Fruit fly (Drosophila melanogaster) whole organism, embryonic: ENCODE results near the gene Pink1.
A peak's percentile ranks its signal among the peaks of the same experiment; 100 is the strongest.

Source experiments
- Abd-B ChIP-seq: fragments of 200-800 bp; sonication (Bioruptor generic); optimal IDR thresholded peaks from 2 replicates; lab custom pipeline; 2018; ENCODE audit warnings: missing biosample characterization, mild to moderate bottlenecking, missing genetic modification characterization, moderate library complexity
- Atf-2 ChIP-seq: fragments of 200-800 bp; sonication (Bioruptor generic); optimal IDR thresholded peaks from 2 replicates; lab custom pipeline; 2016; ENCODE audit warnings: missing biosample characterization, missing genetic modification characterization
- BtbVII ChIP-seq: fragments of 200-800 bp; sonication (Bioruptor generic); optimal IDR thresholded peaks from 3 replicates; lab custom pipeline; 2017; ENCODE audit warnings: missing biosample characterization, mild to moderate bottlenecking, missing genetic modification characterization
- CG10431 ChIP-seq: fragments of 200-800 bp; sonication (Bioruptor generic); optimal IDR thresholded peaks from 3 replicates; lab custom pipeline; 2018; ENCODE audit warnings: missing biosample characterization, mild to moderate bottlenecking, missing genetic modification characterization
- CG11456 ChIP-seq: fragments of 200-800 bp; sonication (Bioruptor generic); IDR thresholded peaks from 3 replicates; pipeline ENCODE4 v1.3.6; 2022; ENCODE audit warnings: missing biosample characterization, missing genetic modification characterization
- CG11560 ChIP-seq: fragments of 200-800 bp; sonication (Bioruptor generic); IDR thresholded peaks from 3 replicates; pipeline ENCODE4 v1.3.6; 2022; ENCODE audit warnings: missing biosample characterization, missing genetic modification characterization
- CG12104 ChIP-seq: fragments of 200-800 bp; sonication (Bioruptor generic); optimal IDR thresholded peaks from 3 replicates; lab custom pipeline; 2016; ENCODE audit warnings: missing biosample characterization, missing genetic modification characterization
- CG12299 ChIP-seq: fragments of 200-800 bp; sonication (Bioruptor generic); optimal IDR thresholded peaks from 2 replicates; lab custom pipeline; 2018; ENCODE audit warnings: missing biosample characterization, mild to moderate bottlenecking, missing genetic modification characterization
- CG13894 ChIP-seq: fragments of 200-800 bp; sonication (Bioruptor generic); optimal IDR thresholded peaks from 3 replicates; lab custom pipeline; 2018; ENCODE audit warnings: missing biosample characterization, mild to moderate bottlenecking, missing genetic modification characterization, moderate library complexity
- CG14441 ChIP-seq: fragments of 200-800 bp; sonication (Bioruptor generic); IDR thresholded peaks from 2 replicates; pipeline ENCODE4 v1.3.6; 2022; ENCODE audit warnings: missing biosample characterization, missing genetic modification characterization
- CG1602 ChIP-seq: fragments of 200-800 bp; sonication (Bioruptor generic); optimal IDR thresholded peaks from 3 replicates; lab custom pipeline; 2016; ENCODE audit warnings: missing biosample characterization, missing genetic modification characterization
- CG16813 ChIP-seq: fragments of 200-800 bp; sonication (Bioruptor generic); IDR thresholded peaks from 3 replicates; pipeline ENCODE4 v1.3.6; 2022; ENCODE audit warnings: missing biosample characterization, missing genetic modification characterization; ENCODE audit not compliant: partially characterized antibody
- CG17361 ChIP-seq: fragments of 200-800 bp; sonication (Bioruptor generic); IDR thresholded peaks from 3 replicates; pipeline ENCODE4 v1.3.6; 2022; ENCODE audit warnings: missing biosample characterization, missing genetic modification characterization
- CG17568 ChIP-seq: fragments of 200-800 bp; sonication (Bioruptor generic); optimal IDR thresholded peaks from 2 replicates; lab custom pipeline; 2018; ENCODE audit warnings: missing biosample characterization, mild to moderate bottlenecking, missing genetic modification characterization, moderate library complexity
- CG18599 ChIP-seq: fragments of 200-800 bp; sonication (Bioruptor generic); optimal IDR thresholded peaks from 3 replicates; lab custom pipeline; 2017; ENCODE audit warnings: missing biosample characterization, missing genetic modification characterization, mild to moderate bottlenecking, moderate library complexity, missing genetic modification reagents
- CG31224 ChIP-seq: fragments of 200-800 bp; sonication (Bioruptor generic); IDR thresholded peaks from 2 replicates; pipeline ENCODE4 v1.3.6; 2022; ENCODE audit warnings: missing biosample characterization, missing genetic modification characterization
- CG3847 ChIP-seq: fragments of 200-800 bp; sonication (Bioruptor generic); IDR thresholded peaks from 2 replicates; pipeline ENCODE4 v1.3.6; 2022; ENCODE audit warnings: missing biosample characterization, missing genetic modification characterization
- CG4282 ChIP-seq: fragments of 200-800 bp; sonication (Bioruptor generic); optimal IDR thresholded peaks from 2 replicates; lab custom pipeline; 2016; ENCODE audit warnings: missing biosample characterization, missing genetic modification characterization
- CG7839 ChIP-seq: fragments of 200-800 bp; sonication (Bioruptor generic); optimal IDR thresholded peaks from 3 replicates; lab custom pipeline; 2018; ENCODE audit warnings: missing biosample characterization, mild to moderate bottlenecking, missing genetic modification characterization, moderate library complexity
- CG7963 ChIP-seq: fragments of 200-800 bp; sonication (Bioruptor generic); IDR thresholded peaks from 3 replicates; pipeline ENCODE4 v1.3.6; 2022; ENCODE audit warnings: missing biosample characterization, missing genetic modification characterization; ENCODE audit not compliant: partially characterized antibody
- CG9817 ChIP-seq: fragments of 200-800 bp; sonication (Bioruptor generic); optimal IDR thresholded peaks from 2 replicates; lab custom pipeline; 2018; ENCODE audit warnings: missing biosample characterization, mild to moderate bottlenecking, missing genetic modification characterization, moderate library complexity
- CTCF ChIP-seq: fragments of 200-800 bp; sonication (Bioruptor generic); optimal IDR thresholded peaks from 2 replicates; lab custom pipeline; 2017; ENCODE audit warnings: missing biosample characterization, mild to moderate bottlenecking, missing genetic modification characterization, moderate library complexity
- Deaf1 ChIP-seq: fragments of 200-800 bp; optimal IDR thresholded peaks from 3 replicates; lab custom pipeline; 2019; ENCODE audit warnings: missing biosample characterization, mild to moderate bottlenecking, missing genetic modification characterization, moderate library complexity
- Dek ChIP-seq: fragments of 200-800 bp; sonication (Bioruptor generic); optimal IDR thresholded peaks from 3 replicates; lab custom pipeline; 2019; ENCODE audit warnings: missing biosample characterization, mild to moderate bottlenecking, missing genetic modification characterization, moderate library complexity
- Dfd ChIP-seq, 2 experiments: fragments of >200 bp; optimal IDR thresholded peaks; 2 replicates each; lab custom pipeline; 2017; ENCODE audit warnings: missing biosample characterization in 2 of 2, missing genetic modification characterization in 2 of 2
- Mes4 ChIP-seq: fragments of 200-800 bp; sonication (Bioruptor generic); optimal IDR thresholded peaks from 2 replicates; lab custom pipeline; 2016; ENCODE audit warnings: missing biosample characterization, missing genetic modification characterization
- Mrtf ChIP-seq: fragments of 200-800 bp; sonication (Bioruptor generic); IDR thresholded peaks from 3 replicates; pipeline ENCODE4 v1.3.6; 2022; ENCODE audit warnings: missing biosample characterization, missing genetic modification characterization
- Myb ChIP-seq: fragments of 200-800 bp; sonication (Bioruptor generic); optimal IDR thresholded peaks from 2 replicates; lab custom pipeline; 2016; ENCODE audit warnings: missing biosample characterization, missing genetic modification characterization
- NC2β ChIP-seq: fragments of 200-800 bp; sonication (Bioruptor generic); optimal IDR thresholded peaks from 2 replicates; lab custom pipeline; 2016; ENCODE audit warnings: missing biosample characterization, missing genetic modification characterization
- Sox100B ChIP-seq: fragments of 200-800 bp; sonication (Bioruptor generic); optimal IDR thresholded peaks from 3 replicates; lab custom pipeline; 2018; ENCODE audit warnings: missing biosample characterization, mild to moderate bottlenecking, missing genetic modification characterization
- Sox102F ChIP-seq: fragments of 200-800 bp; sonication (Bioruptor generic); optimal IDR thresholded peaks from 2 replicates; lab custom pipeline; 2018; ENCODE audit warnings: missing biosample characterization, mild to moderate bottlenecking, missing genetic modification characterization, moderate library complexity
- Stat92E ChIP-seq, 3 experiments: fragments of >200 bp in 2 of 3; fragments of 200-800 bp in 1 of 3; sonication (Bioruptor generic) in 1 of 3; optimal IDR thresholded peaks; 2 replicates each; lab custom pipeline; 2017 to 2019; ENCODE audit warnings: missing biosample characterization in 3 of 3, missing genetic modification characterization in 3 of 3, mild to moderate bottlenecking in 1 of 3, moderate library complexity in 1 of 3
- az2 ChIP-seq: fragments of 200-800 bp; sonication (Bioruptor generic); optimal IDR thresholded peaks from 3 replicates; lab custom pipeline; 2016; ENCODE audit warnings: missing biosample characterization, missing genetic modification characterization
- bbx ChIP-seq: fragments of 200-800 bp; sonication (Bioruptor generic); IDR thresholded peaks from 2 replicates; pipeline ENCODE4 v1.3.6; 2022; ENCODE audit warnings: missing biosample characterization, missing genetic modification characterization; ENCODE audit not compliant: partially characterized antibody
- cg ChIP-seq: fragments of 200-800 bp; sonication (Bioruptor generic); optimal IDR thresholded peaks from 3 replicates; lab custom pipeline; 2019; ENCODE audit warnings: missing biosample characterization, mild to moderate bottlenecking, missing genetic modification characterization, moderate library complexity
- chn ChIP-seq: fragments of 200-800 bp; sonication (Bioruptor generic); optimal IDR thresholded peaks from 2 replicates; lab custom pipeline; 2016; ENCODE audit warnings: missing biosample characterization, missing genetic modification characterization
- corto ChIP-seq: fragments of 200-800 bp; sonication (Bioruptor generic); optimal IDR thresholded peaks from 2 replicates; lab custom pipeline; 2016; ENCODE audit warnings: missing biosample characterization, mild to moderate bottlenecking, missing genetic modification characterization, moderate library complexity
- dmrt11E ChIP-seq: fragments of 200-800 bp; sonication (Bioruptor generic); optimal IDR thresholded peaks from 3 replicates; lab custom pipeline; 2018; ENCODE audit warnings: missing biosample characterization, mild to moderate bottlenecking, missing genetic modification characterization, moderate library complexity
- eyg ChIP-seq: fragments of 200-800 bp; sonication (Bioruptor generic); optimal IDR thresholded peaks from 3 replicates; lab custom pipeline; 2016; ENCODE audit warnings: missing biosample characterization, missing genetic modification characterization
- gem ChIP-seq: fragments of 200-800 bp; sonication (Bioruptor generic); optimal IDR thresholded peaks from 2 replicates; lab custom pipeline; 2019; ENCODE audit warnings: missing biosample characterization, mild to moderate bottlenecking, missing genetic modification characterization, moderate library complexity
- gro ChIP-seq: fragments of 200-800 bp; sonication (Bioruptor generic); optimal IDR thresholded peaks from 2 replicates; lab custom pipeline; 2016; ENCODE audit warnings: missing biosample characterization, missing genetic modification characterization
- her ChIP-seq: fragments of 200-800 bp; sonication (Bioruptor generic); optimal IDR thresholded peaks from 2 replicates; lab custom pipeline; 2016; ENCODE audit warnings: missing biosample characterization, missing genetic modification characterization
- luna ChIP-seq: fragments of 200-800 bp; sonication (Bioruptor generic); optimal IDR thresholded peaks from 2 replicates; lab custom pipeline; 2016; ENCODE audit warnings: missing biosample characterization, missing genetic modification characterization
- p53 ChIP-seq: fragments of 200-800 bp; sonication (Bioruptor generic); optimal IDR thresholded peaks from 2 replicates; lab custom pipeline; 2016; ENCODE audit warnings: missing biosample characterization, missing genetic modification characterization
- peb ChIP-seq: fragments of 200-800 bp; sonication (Bioruptor generic); IDR thresholded peaks from 2 replicates; pipeline ENCODE4 v1.3.6; 2022; ENCODE audit warnings: missing biosample characterization, missing genetic modification characterization
- pnt ChIP-seq: fragments of 200-800 bp; sonication (Bioruptor generic); optimal IDR thresholded peaks from 3 replicates; lab custom pipeline; 2016; ENCODE audit warnings: missing biosample characterization, missing genetic modification characterization
- pum ChIP-seq: fragments of 200-800 bp; sonication (Bioruptor generic); optimal IDR thresholded peaks from 2 replicates; lab custom pipeline; 2016; ENCODE audit warnings: missing biosample characterization, missing genetic modification characterization
- slp2 ChIP-seq: fragments of 200-800 bp; sonication (Bioruptor generic); optimal IDR thresholded peaks from 2 replicates; lab custom pipeline; 2016; ENCODE audit warnings: missing biosample characterization, missing genetic modification characterization
- toy ChIP-seq: fragments of 200-800 bp; sonication (Bioruptor generic); IDR thresholded peaks from 2 replicates; pipeline ENCODE4 v1.3.6; 2022; ENCODE audit warnings: missing biosample characterization, missing genetic modification characterization
- zen ChIP-seq: fragments of 200-800 bp; sonication (Bioruptor generic); optimal IDR thresholded peaks from 3 replicates; lab custom pipeline; 2018; ENCODE audit warnings: missing biosample characterization, mild to moderate bottlenecking, missing genetic modification characterization, moderate library complexity

Pink1 gene

DNA sequence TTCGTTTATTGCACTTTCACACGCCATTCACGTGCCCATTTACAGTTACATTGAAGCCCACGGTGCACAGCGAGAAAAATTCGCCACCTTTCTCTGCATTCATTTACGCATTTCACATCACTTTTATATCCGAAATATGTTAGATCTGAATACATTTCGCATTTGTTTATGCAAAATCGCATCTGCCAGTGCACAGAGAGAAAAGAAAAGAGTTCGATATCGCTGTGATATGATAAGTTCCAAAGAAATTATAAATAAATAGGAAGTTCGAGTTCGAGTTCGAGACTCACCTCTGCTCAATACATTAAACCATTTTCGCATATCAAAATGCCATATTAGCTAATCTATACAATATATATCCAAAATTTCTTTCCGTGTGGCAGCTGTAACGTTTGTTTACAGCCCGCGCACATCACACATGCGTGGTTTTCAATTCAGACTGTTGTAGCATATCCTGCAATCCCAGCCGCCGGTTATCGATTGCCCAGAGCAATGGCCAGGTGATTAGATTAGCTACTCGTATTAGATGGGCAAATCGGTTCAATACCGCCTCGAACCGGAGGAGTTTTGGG, 27.5 kb upstream of the Pink1 start (continued):
- TF ChIP-seq bbx (no peak), az2 (peak; percentile 81), CG11560 (tag; lab: Robert Waterston, UW) (peak; percentile 70), her (GFP tag; lab: Kevin White, UChicago) (peak; percentile 70), Deaf1 (tag; lab: Kevin White, UChicago) (peak; percentile 47), CG16813 (GFP tag; lab: Robert Waterston, UW) (no peak), Stat92E (GFP tag; optimal IDR thresholded peaks at IDR 0.05; lab: Kevin White, UChicago) (peak in 1 of 3 experiments; percentile 48), p53 (peak; percentile 46), zen (tag; lab: Kevin White, UChicago) (peak; percentile 80), CG13894 (tag; lab: Kevin White, UChicago) (peak; percentile 49), CG11456 (GFP tag; lab: Robert Waterston, UW) (peak; percentile 75; the same call in 2 of the 3 replicates), slp2 (GFP tag; lab: Kevin White, UChicago) (peak; percentile 85), Abd-B (GFP tag; lab: Kevin White, UChicago) (peak; percentile 84), CG12104 (GFP tag; lab: Kevin White, UChicago) (peak; percentile 86), pnt (peak; percentile 62), corto (GFP tag; lab: Kevin White, UChicago) (peak; percentile 73), eyg (GFP tag; lab: Kevin White, UChicago) (peak; percentile 78), Sox100B (peak; percentile 89), Myb (GFP tag; lab: Kevin White, UChicago) (peak; percentile 60), CG18599 (GFP tag; lab: Kevin White, UChicago) (peak; percentile 90), cg (no peak), CG9817 (tag; lab: Kevin White, UChicago) (peak; percentile 78), chn (GFP tag; lab: Kevin White, UChicago) (peak; percentile 79), CG12299 (peak; percentile 77), CG17361 (GFP tag; lab: Robert Waterston, UW) (peak; percentile 93), CG1602 (peak; percentile 75), CG14441 (GFP tag; lab: Robert Waterston, UW) (peak; percentile 82), Mes4 (GFP tag; lab: Kevin White, UChicago) (peak; percentile 43), CG7963 (GFP tag; lab: Robert Waterston, UW) (no peak), NC2β (GFP tag; lab: Kevin White, UChicago) (peak; percentile 40), Atf-2 (GFP tag; lab: Kevin White, UChicago) (peak; percentile 81), CG7839 (peak; percentile 90), CG4282 (no peak), CTCF (GFP tag; lab: Kevin White, UChicago) (peak; percentile 27), dmrt11E (peak; percentile 60), Sox102F (GFP tag; lab: Kevin White, UChicago) (peak; percentile 84), Dfd (GFP tag; optimal IDR thresholded peaks at IDR 0.05; lab: Kevin White, UChicago) (no peak), gem (tag; lab: Kevin White, UChicago) (peak; percentile 89), luna (GFP tag; lab: Kevin White, UChicago) (peak; percentile 39), CG31224 (GFP tag; lab: Robert Waterston, UW) (peak; percentile 99), Dek (tag; lab: Kevin White, UChicago) (peak; percentile 78), gro (GFP tag; lab: Kevin White, UChicago) (peak; percentile 87), peb (GFP tag; lab: Robert Waterston, UW) (peak; percentile 60), CG10431 (no peak), BtbVII (GFP tag; lab: Kevin White, UChicago) (peak; percentile 84), CG3847 (GFP tag; lab: Robert Waterston, UW) (peak; percentile 74), Mrtf (GFP tag; lab: Robert Waterston, UW) (peak; percentile 69; the same call in 2 of the 3 replicates), toy (GFP tag; lab: Robert Waterston, UW) (0 out of 2 replicates have a peak, but pooled peaks have one; percentile 29), pum (GFP tag; lab: Kevin White, UChicago) (peak; percentile 72), CG17568 (GFP tag; lab: Kevin White, UChicago) (peak; percentile 63)
